Fruit fly (Drosophila melanogaster): ENCODE measurements around the gene Six4.

The Six4 gene

dm6 chr3L:20784812-20785671 lies 7.5 kb downstream of the Six4 start (continued):
- TF ChIP-seq HLH4C (GFP tag; IDR thresholded peaks at IDR 0.05; ENCODE audit: partially characterized antibody) (no peak; the same call in 2 of the 3 replicates), unc-4 (GFP tag; IDR thresholded peaks at IDR 0.05; ENCODE audit: partially characterized antibody) (peak; percentile 37; the same call in 1 of the 2 replicates), CG31441 (GFP tag; IDR thresholded peaks at IDR 0.05) (peak; percentile 33; the same call in 1 of the 2 replicates), Lpt (GFP tag; optimal IDR thresholded peaks at IDR 0.05) (no peak), Dbx (GFP tag; IDR thresholded peaks at IDR 0.05) (peak; percentile 69; the same call in 2 of the 3 replicates), Oli (tag; optimal IDR thresholded peaks at IDR 0.05) (peak; percentile 59), bsh (GFP tag; optimal IDR thresholded peaks at IDR 0.05) (no peak), chn (GFP tag; optimal IDR thresholded peaks at IDR 0.05) (no peak), Stat92E (GFP tag; optimal IDR thresholded peaks at IDR 0.05) (peak in 1 of 3 experiments; percentile 61), unpg (GFP tag; optimal IDR thresholded peaks at IDR 0.05) (peak; percentile 8), ERR (GFP tag; optimal IDR thresholded peaks at IDR 0.05) (no peak), crc (GFP tag; optimal IDR thresholded peaks at IDR 0.05) (no peak), Adf1 (GFP tag; IDR thresholded peaks at IDR 0.05) (peak; percentile 16; the same call in 1 of the 2 replicates), Dll (GFP tag; IDR thresholded peaks at IDR 0.05; ENCODE audit: partially characterized antibody) (no peak; the same call in 3 of the 4 replicates), CG15269 (tag; optimal IDR thresholded peaks at IDR 0.05) (peak; percentile 55), ken (GFP tag; IDR thresholded peaks at IDR 0.05) (no peak), CG4617 (GFP tag; optimal IDR thresholded peaks at IDR 0.05; ENCODE audit: borderline replicate concordance) (no peak), CG3163 (GFP tag; optimal IDR thresholded peaks at IDR 0.05) (no peak), CG16813 (GFP tag; IDR thresholded peaks at IDR 0.05; ENCODE audit: partially characterized antibody) (peak; percentile 23; the same call in 1 of the 3 replicates), hbn (GFP tag; IDR thresholded peaks at IDR 0.05; ENCODE audit: partially characterized antibody) (no peak; the same call in 1 of the 2 replicates), CG34224 (GFP tag; IDR thresholded peaks at IDR 0.05; ENCODE audit: partially characterized antibody) (peak; percentile 69), Ets65A (GFP tag) (peak; percentile 26), CG10565 (GFP tag; optimal IDR thresholded peaks at IDR 0.05) (no peak), vnd (GFP tag; IDR thresholded peaks at IDR 0.05; ENCODE audit: partially characterized antibody) (0 out of 3 replicates have a peak, but pooled peaks have one; percentile 31), fd96Cb (tag; optimal IDR thresholded peaks at IDR 0.05) (no peak), CG12236 (GFP tag; optimal IDR thresholded peaks at IDR 0.05) (no peak), CG17829 (tag; optimal IDR thresholded peaks at IDR 0.05) (peak; percentile 27), repo (GFP tag; optimal IDR thresholded peaks at IDR 0.05) (no peak), Chrac-16 (GFP tag; optimal IDR thresholded peaks at IDR 0.05) (peak; percentile 4), CG7987 (GFP tag; optimal IDR thresholded peaks at IDR 0.05) (peak; percentile 57), CkIIα-i1 (GFP tag; IDR thresholded peaks at IDR 0.05) (no peak), CG3726 (GFP tag; IDR thresholded peaks at IDR 0.05) (no peak), bab2 (GFP tag; optimal IDR thresholded peaks at IDR 0.05) (no peak), BtbVII (GFP tag; optimal IDR thresholded peaks at IDR 0.05) (peak; percentile 37), CG7372 (GFP tag; IDR thresholded peaks at IDR 0.05) (no peak), usp (GFP tag; optimal IDR thresholded peaks at IDR 0.05) (no peak), CG32767 (GFP tag; IDR thresholded peaks at IDR 0.05) (no peak), Tbp (GFP tag; optimal IDR thresholded peaks at IDR 0.05) (peak; percentile 83), stwl (tag; optimal IDR thresholded peaks at IDR 0.05) (peak; percentile 8), ci (GFP tag; IDR thresholded peaks at IDR 0.05) (peak; percentile 35; the same call in 1 of the 3 replicates), Sox102F (GFP tag; optimal IDR thresholded peaks at IDR 0.05) (no peak), CG9727 (GFP tag; optimal IDR thresholded peaks at IDR 0.05) (peak; percentile 60), Usf (GFP tag; optimal IDR thresholded peaks at IDR 0.05) (no peak), Mrtf (GFP tag; IDR thresholded peaks at IDR 0.05) (no peak), CG12391 (tag; optimal IDR thresholded peaks at IDR 0.05) (peak; percentile 57), sr (GFP tag; IDR thresholded peaks at IDR 0.05) (peak; percentile 86), CG9215 (GFP tag; IDR thresholded peaks at IDR 0.05) (no peak), CG11247 (GFP tag; IDR thresholded peaks at IDR 0.05) (0 out of 2 replicates have a peak, but pooled peaks have one; percentile 15)

Measured in whole organism, embryonic.